Worm (Caenorhabditis elegans) whole organism, young adult: ENCODE data around the gene amt-2.

Experiments used
- B0336.3 ChIP-seq: fragments of 200-800 bp; sonication (Bioruptor generic); IDR thresholded peaks from 2 replicates; pipeline ENCODE4 v1.3.6; 2022; ENCODE audit warnings: missing genetic modification characterization, missing compliant biosample characterization
- D2030.7 ChIP-seq: fragments of 200-800 bp; sonication (Bioruptor generic); IDR thresholded peaks from 2 replicates; pipeline ENCODE4 v1.3.6; 2022; ENCODE audit warnings: missing genetic modification reagents, missing genetic modification characterization, missing compliant biosample characterization
- F10E7.11 ChIP-seq: sonication (generic microtip); optimal IDR thresholded peaks from 2 replicates; lab custom pipeline; 2017; ENCODE audit warnings: mild to moderate bottlenecking, missing genetic modification characterization, moderate library complexity, missing compliant biosample characterization
- F23B12.7 ChIP-seq: sonication (generic microtip); optimal IDR thresholded peaks from 2 replicates; lab custom pipeline; 2017; ENCODE audit warnings: missing genetic modification characterization, mild to moderate bottlenecking, missing compliant biosample characterization, antibody characterized with exemption, moderate library complexity; ENCODE audit not compliant: insufficient read depth
- F57C9.4 ChIP-seq: sonication (generic microtip); optimal IDR thresholded peaks from 2 replicates; lab custom pipeline; 2017; ENCODE audit warnings: mild to moderate bottlenecking, missing genetic modification characterization, missing compliant biosample characterization
- Y53G8AR.9 ChIP-seq: fragments of 200-800 bp; sonication (Bioruptor generic); conservative IDR thresholded peaks from 2 replicates; pipeline ENCODE4 v1.3.6; 2022; ENCODE audit warnings: missing genetic modification reagents, missing genetic modification characterization, missing compliant biosample characterization
- akir-1 ChIP-seq: fragments of 200-800 bp; sonication (Bioruptor generic); optimal IDR thresholded peaks from 2 replicates; lab custom pipeline; 2018; ENCODE audit warnings: mild to moderate bottlenecking, missing genetic modification characterization, moderate library complexity, missing compliant biosample characterization
- attf-5 ChIP-seq: fragments of 200-800 bp; sonication (Bioruptor generic); optimal IDR thresholded peaks from 2 replicates; lab custom pipeline; 2018; ENCODE audit warnings: mild to moderate bottlenecking, missing genetic modification characterization, missing compliant biosample characterization
- bed-2 ChIP-seq: fragments of 200-800 bp; sonication (Bioruptor generic); IDR thresholded peaks from 2 replicates; pipeline ENCODE4 v1.3.6; 2022; ENCODE audit warnings: missing genetic modification reagents, missing genetic modification characterization, missing compliant biosample characterization
- cebp-2 ChIP-seq: fragments of 200-800 bp; sonication (Bioruptor generic); IDR thresholded peaks from 2 replicates; pipeline ENCODE4 v1.3.6; 2022; ENCODE audit warnings: missing genetic modification characterization, missing compliant biosample characterization
- ceh-58 ChIP-seq: fragments of 200-800 bp; sonication (Bioruptor generic); IDR thresholded peaks from 2 replicates; pipeline ENCODE4 v1.3.6; 2022; ENCODE audit warnings: missing genetic modification characterization, missing compliant biosample characterization
- egl-44 ChIP-seq: fragments of 200-800 bp; sonication (Bioruptor generic); IDR thresholded peaks from 2 replicates; pipeline ENCODE4 v1.3.6; 2022; ENCODE audit warnings: missing genetic modification reagents, missing genetic modification characterization, missing compliant biosample characterization
- ets-4 ChIP-seq: fragments of 200-800 bp; sonication (Bioruptor generic); optimal IDR thresholded peaks from 2 replicates; lab custom pipeline; 2018; ENCODE audit warnings: mild to moderate bottlenecking, missing genetic modification characterization, missing compliant biosample characterization
- gei-17 ChIP-seq: fragments of 200-800 bp; sonication (Bioruptor generic); optimal IDR thresholded peaks from 2 replicates; lab custom pipeline; 2018; ENCODE audit warnings: mild to moderate bottlenecking, missing genetic modification characterization, missing compliant biosample characterization
- hsf-1 ChIP-seq: fragments of 200-800 bp; sonication (Bioruptor generic); IDR thresholded peaks from 2 replicates; pipeline ENCODE4 v1.3.6; 2022; ENCODE audit warnings: missing genetic modification reagents, missing genetic modification characterization, missing compliant biosample characterization
- lag-1 ChIP-seq: fragments of 200-800 bp; sonication (Bioruptor generic); IDR thresholded peaks from 2 replicates; pipeline ENCODE4 v1.3.6; 2022; ENCODE audit warnings: missing genetic modification reagents, missing genetic modification characterization, missing compliant biosample characterization
- lin-40 ChIP-seq: sonication (generic microtip); optimal IDR thresholded peaks from 2 replicates; lab custom pipeline; 2016; ENCODE audit warnings: missing genetic modification characterization, mild to moderate bottlenecking, missing compliant biosample characterization, missing genotype, missing genetic modification reagents
- lir-1 ChIP-seq: fragments of 200-800 bp; sonication (Bioruptor generic); conservative IDR thresholded peaks from 2 replicates; pipeline ENCODE4 v1.3.6; 2022; ENCODE audit warnings: missing genetic modification reagents, missing genetic modification characterization, missing compliant biosample characterization
- mel-28 ChIP-seq: sonication (generic microtip); optimal IDR thresholded peaks from 2 replicates; lab custom pipeline; 2016; ENCODE audit warnings: borderline replicate concordance, mild to moderate bottlenecking, missing genetic modification characterization, missing compliant biosample characterization
- mes-4 ChIP-seq: sonication (generic microtip); optimal IDR thresholded peaks from 2 replicates; lab custom pipeline; 2016; ENCODE audit warnings: missing genotype, missing genetic modification characterization, missing compliant biosample characterization
- nhr-179 ChIP-seq: sonication (generic microtip); optimal IDR thresholded peaks from 2 replicates; lab custom pipeline; 2016; ENCODE audit warnings: mild to moderate bottlenecking, missing genetic modification characterization, missing compliant biosample characterization
- nhr-90 ChIP-seq: sonication (generic microtip); optimal IDR thresholded peaks from 2 replicates; lab custom pipeline; 2016; ENCODE audit warnings: missing genotype, mild to moderate bottlenecking, missing genetic modification characterization, missing compliant biosample characterization
- repo-1 ChIP-seq: sonication (generic microtip); optimal IDR thresholded peaks from 2 replicates; lab custom pipeline; 2017; ENCODE audit warnings: mild to moderate bottlenecking, missing genetic modification characterization, missing compliant biosample characterization
- rpc-1 ChIP-seq, 2 experiments: fragments of 150-350 bp in 1 of 2; sonication (generic microtip) in 1 of 2; optimal IDR thresholded peaks; 2 replicates each; lab custom pipeline; 2014 to 2018; ENCODE audit warnings: missing biosample characterization in 1 of 2, missing genetic modification characterization in 1 of 2, missing genetic modification reagents in 1 of 2, missing genotype in 1 of 2
- sdz-38 ChIP-seq: sonication (generic microtip); optimal IDR thresholded peaks from 2 replicates; lab custom pipeline; 2016; ENCODE audit warnings: missing genotype, missing genetic modification characterization, missing compliant biosample characterization
- snpc-1.1 ChIP-seq: sonication (generic microtip); optimal IDR thresholded peaks from 2 replicates; lab custom pipeline; 2017; ENCODE audit warnings: missing genetic modification characterization, mild to moderate bottlenecking, missing compliant biosample characterization, antibody characterized with exemption, moderate library complexity, missing genotype, missing genetic modification reagents; ENCODE audit not compliant: insufficient read depth
- snpc-1.3 ChIP-seq: sonication (generic microtip); optimal IDR thresholded peaks from 2 replicates; lab custom pipeline; 2017; ENCODE audit warnings: missing genetic modification characterization, mild to moderate bottlenecking, missing compliant biosample characterization, antibody characterized with exemption, moderate library complexity, missing genotype, missing genetic modification reagents; ENCODE audit not compliant: insufficient read depth
- snpc-4 ChIP-seq, 5 experiments: fragments of 150-350 bp in 1 of 5; sonication (generic microtip) in 4 of 5; optimal IDR thresholded peaks; 2 replicates each; lab custom pipeline; 2014 to 2018; ENCODE audit warnings: missing genetic modification characterization in 5 of 5, missing biosample characterization in 3 of 5, antibody characterized with exemption in 2 of 5, mild to moderate bottlenecking in 2 of 5, missing compliant biosample characterization in 2 of 5, missing genotype in 2 of 5, moderate library complexity in 2 of 5, missing genetic modification reagents in 1 of 5
- sptf-2 ChIP-seq: fragments of 200-800 bp; sonication (Bioruptor generic); optimal IDR thresholded peaks from 2 replicates; lab custom pipeline; 2018; ENCODE audit warnings: mild to moderate bottlenecking, missing genetic modification characterization, missing compliant biosample characterization
- tbx-9 ChIP-seq: sonication (generic microtip); optimal IDR thresholded peaks from 2 replicates; lab custom pipeline; 2016; ENCODE audit warnings: borderline replicate concordance, missing genetic modification characterization, inconsistent platforms, missing compliant biosample characterization
- zfh-2 ChIP-seq: fragments of 200-800 bp; sonication (Bioruptor generic); conservative IDR thresholded peaks from 2 replicates; pipeline ENCODE4 v1.3.6; 2022; ENCODE audit warnings: missing genetic modification reagents, missing genetic modification characterization, missing compliant biosample characterization
- zim-3 ChIP-seq: sonication (generic microtip); optimal IDR thresholded peaks from 2 replicates; lab custom pipeline; 2017; ENCODE audit warnings: mild to moderate bottlenecking, missing genetic modification characterization, moderate library complexity, missing compliant biosample characterization
- ztf-28 ChIP-seq: fragments of 200-800 bp; sonication (Bioruptor generic); IDR thresholded peaks from 2 replicates; pipeline ENCODE4 v1.3.6; 2022; ENCODE audit warnings: missing genetic modification reagents, missing genetic modification characterization, missing compliant biosample characterization

Gene amt-2

DNA sequence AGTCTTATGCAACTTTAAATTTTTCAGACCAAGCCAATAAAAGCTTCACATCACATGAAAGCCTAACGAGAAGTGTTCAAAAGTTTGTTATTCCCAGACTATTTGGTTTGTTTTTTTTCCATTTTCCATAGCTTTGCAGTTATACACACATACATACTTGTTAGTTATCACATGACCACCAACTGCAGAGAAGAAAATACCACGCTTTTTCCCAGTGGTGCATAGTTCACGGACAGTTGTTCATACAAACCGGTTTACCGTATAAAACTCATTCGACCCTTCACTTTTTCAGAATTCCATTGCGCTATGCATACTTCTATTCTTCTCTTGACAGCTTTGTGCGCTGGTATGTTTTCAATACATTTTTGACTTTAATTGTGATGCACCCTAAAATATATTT, 21.5 kb downstream of the amt-2 start, which contains the start of gene scl-5:
Gene scl-5 (plus strand): TSS at position 301 of the 400 bp plus-strand sequence.
- TF ChIP-seq Y53G8AR.9 (GFP tag; lab: Robert Waterston, UW), result no peak
- no peak for TF ChIP-seq nhr-179 (tag; lab: Kevin White, UChicago)
- TF ChIP-seq sdz-38, result no peak
- TF ChIP-seq lin-40 (tag; lab: Kevin White, UChicago), result no peak

DNA sequence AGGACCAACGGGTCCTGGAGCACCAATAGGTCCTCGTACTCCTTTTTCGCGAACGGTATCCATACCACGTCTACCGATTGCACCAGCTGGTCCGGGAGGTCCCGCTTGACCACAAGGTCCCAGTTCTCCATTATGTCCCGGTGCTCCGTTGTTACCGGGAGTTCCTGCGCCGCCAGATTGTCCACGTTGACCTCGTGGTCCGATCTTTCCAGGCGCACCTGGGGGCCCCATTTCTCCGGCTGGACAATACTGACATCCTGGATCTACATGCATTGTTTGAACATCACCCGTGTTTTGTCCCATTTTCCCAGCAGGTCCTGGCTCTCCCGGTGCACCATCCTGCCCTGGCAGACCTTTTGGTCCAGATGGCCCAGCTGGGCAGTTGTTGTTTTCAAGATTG, 23.9 kb downstream of the amt-2 start:
- no peak for TF ChIP-seq snpc-4 (GFP tag; optimal IDR thresholded peaks at IDR 0.05; lab: Kevin White, UChicago)
- TF ChIP-seq snpc-4 (tag; optimal IDR thresholded peaks at IDR 0.05; lab: Kevin White, UChicago), result no peak
- no peak for TF ChIP-seq ceh-58 (GFP tag; lab: Robert Waterston, UW)
- no peak for TF ChIP-seq hsf-1
- TF ChIP-seq snpc-1.3 (tag; lab: Kevin White, UChicago), result no peak
- no peak for TF ChIP-seq attf-5 (GFP tag; lab: Kevin White, UChicago)
- TF ChIP-seq cebp-2 (GFP tag; lab: Robert Waterston, UW), result peak; percentile 81; the same call in 1 of the 2 replicates
- TF ChIP-seq zfh-2 (GFP tag; lab: Robert Waterston, UW), result peak; percentile 63
- no peak for TF ChIP-seq snpc-1.1
- no peak for TF ChIP-seq rpc-1 (optimal IDR thresholded peaks at IDR 0.05; lab: Kevin White, UChicago)
- TF ChIP-seq rpc-1 (tag; optimal IDR thresholded peaks at IDR 0.05; lab: Kevin White, UChicago), result no peak

DNA sequence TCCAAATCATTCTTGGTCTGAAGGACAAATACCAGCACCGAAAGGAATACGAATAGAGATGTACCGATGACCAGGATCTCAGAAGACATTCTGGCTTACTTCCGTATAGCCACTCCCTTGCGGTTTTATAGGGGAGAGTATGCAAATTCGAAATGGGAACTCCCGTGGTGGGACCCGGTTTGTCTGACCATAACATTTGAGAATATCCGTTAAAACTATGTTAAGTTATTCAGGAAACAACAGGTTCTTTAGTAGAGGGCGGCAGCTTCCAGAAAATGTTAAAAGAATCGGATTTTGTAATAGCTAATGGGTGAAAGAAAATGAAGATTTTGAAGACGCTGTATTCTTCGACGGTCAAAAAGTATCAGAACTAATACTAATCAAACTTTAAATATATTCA, 25.0 kb downstream of the amt-2 start, which contains the start of gene col-131:
Gene col-131 (minus strand): TSS at position 101 of the 400 bp plus-strand sequence.
- TF ChIP-seq lag-1 (no peak), ztf-28 (GFP tag; lab: Robert Waterston, UW) (no peak), snpc-1.1 (no peak), D2030.7 (GFP tag; lab: Robert Waterston, UW) (no peak), zim-3 (tag; lab: Kevin White, UChicago) (no peak), F23B12.7 (tag; lab: Kevin White, UChicago) (no peak), mel-28 (tag; lab: Kevin White, UChicago) (no peak), egl-44 (GFP tag; lab: Robert Waterston, UW) (no peak), akir-1 (GFP tag; lab: Kevin White, UChicago) (no peak), lir-1 (GFP tag; lab: Robert Waterston, UW) (no peak)
- TF ChIP-seq, all 124 proteins: peak for 0

DNA sequence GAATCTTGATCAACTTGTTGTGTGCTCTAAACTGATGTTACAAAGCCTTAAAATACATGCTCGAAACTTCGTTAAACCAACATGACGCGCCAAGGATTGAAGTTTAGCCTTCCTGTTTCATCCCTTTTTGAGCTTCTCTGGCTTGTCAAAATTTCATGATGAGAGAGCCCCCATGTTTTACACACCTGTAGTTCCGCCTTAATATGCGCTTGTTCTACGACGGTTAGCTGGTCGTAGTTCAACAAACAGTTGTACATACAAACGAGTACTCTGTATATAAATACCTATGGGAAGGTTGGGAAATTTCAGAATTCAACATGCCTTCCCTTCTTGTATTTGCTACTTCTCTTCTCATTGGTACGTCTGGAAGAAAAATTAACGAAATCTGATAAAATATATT, 26.3 kb downstream of the amt-2 start, which contains the start of gene scl-6:
Gene scl-6 (plus strand): TSS at position 301 of the 400 bp plus-strand sequence.
- no peak for TF ChIP-seq B0336.3
- TF ChIP-seq F57C9.4 (tag; lab: Kevin White, UChicago), result no peak
- TF ChIP-seq ets-4 (GFP tag; lab: Kevin White, UChicago), result no peak
- TF ChIP-seq sptf-2 (GFP tag; lab: Kevin White, UChicago), result no peak
- no peak for TF ChIP-seq nhr-90 (tag; lab: Kevin White, UChicago)
- TF ChIP-seq gei-17 (GFP tag; lab: Kevin White, UChicago), result no peak
- TF ChIP-seq mes-4 (tag; lab: Kevin White, UChicago), result no peak
- no peak for TF ChIP-seq bed-2 (GFP tag; lab: Robert Waterston, UW)
- TF ChIP-seq repo-1 (tag; lab: Kevin White, UChicago), result no peak
- no peak for TF ChIP-seq tbx-9 (tag; lab: Kevin White, UChicago)
- TF ChIP-seq F10E7.11 (tag; lab: Kevin White, UChicago), result no peak
